Worm (Caenorhabditis elegans) whole organism, L4 larva: ENCODE measurements around the gene ndx-9.

ENCODE experiments used
- F37D6.2 ChIP-seq: sonication (generic microtip); optimal IDR thresholded peaks from 2 replicates; lab custom pipeline; 2016; ENCODE audit warnings: mild to moderate bottlenecking, missing genetic modification characterization, missing compliant biosample characterization
- F49E8.2 ChIP-seq: sonication (generic microtip); optimal IDR thresholded peaks from 2 replicates; lab custom pipeline; 2016; ENCODE audit warnings: missing compliant biosample characterization, mild to moderate bottlenecking, missing genetic modification characterization, borderline replicate concordance
- Y5F2A.4 ChIP-seq: fragments of 200-800 bp; sonication (Bioruptor generic); optimal IDR thresholded peaks from 2 replicates; lab custom pipeline; 2018; ENCODE audit warnings: mild to moderate bottlenecking, missing genetic modification characterization, missing compliant biosample characterization
- ZK546.5 ChIP-seq, 2 experiments: sonication (generic microtip); optimal IDR thresholded peaks; 2 replicates each; lab custom pipeline; 2017; ENCODE audit warnings: missing biosample characterization in 2 of 2, missing genetic modification characterization in 2 of 2
- aha-1 ChIP-seq: fragments of 150-350 bp; peaks from one replicate; lab custom pipeline; 2014; ENCODE audit warnings: missing biosample characterization, missing genetic modification characterization
- aly-2 ChIP-seq: sonication (generic microtip); optimal IDR thresholded peaks from 2 replicates; lab custom pipeline; 2018; ENCODE audit warnings: missing biosample characterization, missing genetic modification characterization
- ama-1 ChIP-seq: fragments of 150-350 bp; optimal IDR thresholded peaks from 2 replicates; lab custom pipeline; 2014; ENCODE audit warnings: inconsistent platforms, mixed read lengths
- arid-1 ChIP-seq: fragments of 200-800 bp; sonication (Bioruptor generic); conservative IDR thresholded peaks from 2 replicates; pipeline ENCODE4 v1.3.6; 2022; ENCODE audit warnings: missing genetic modification reagents, missing genetic modification characterization, missing compliant biosample characterization
- attf-4 ChIP-seq: sonication (generic microtip); optimal IDR thresholded peaks from 3 replicates; lab custom pipeline; 2017; ENCODE audit warnings: missing biosample characterization, missing genetic modification characterization
- ceh-44 ChIP-seq: fragments of 200-800 bp; sonication (Bioruptor generic); IDR thresholded peaks from 2 replicates; pipeline ENCODE4 v1.3.6; 2022; ENCODE audit warnings: missing genetic modification reagents, missing genetic modification characterization, missing compliant biosample characterization
- ceh-62 ChIP-seq: sonication (generic microtip); optimal IDR thresholded peaks from 2 replicates; lab custom pipeline; 2017; ENCODE audit warnings: missing biosample characterization, missing genetic modification characterization
- ctbp-1 ChIP-seq: fragments of 200-800 bp; sonication (Bioruptor generic); IDR thresholded peaks from 2 replicates; pipeline ENCODE4 v1.3.6; 2022; ENCODE audit warnings: missing genetic modification reagents, missing genetic modification characterization, missing compliant biosample characterization
- daf-16 ChIP-seq, 3 experiments: sonication (generic microtip); optimal IDR thresholded peaks; 2 replicates each; lab custom pipeline; 2016 to 2017; ENCODE audit warnings: missing genetic modification characterization in 3 of 3, missing genetic modification reagents in 3 of 3, mild to moderate bottlenecking in 2 of 3, missing compliant biosample characterization in 2 of 3, missing biosample characterization in 1 of 3, moderate library complexity in 1 of 3
- dmd-6 ChIP-seq: fragments of 200-800 bp; sonication (Bioruptor generic); IDR thresholded peaks from 2 replicates; pipeline ENCODE4 v1.3.6; 2022; ENCODE audit warnings: missing genetic modification reagents, missing genetic modification characterization, missing compliant biosample characterization
- dpl-1 ChIP-seq: fragments of 150-350 bp; optimal IDR thresholded peaks from 2 replicates; lab custom pipeline; 2014; ENCODE audit warnings: missing biosample characterization, missing genetic modification reagents, missing genetic modification characterization
- duxl-1 ChIP-seq: sonication (generic microtip); optimal IDR thresholded peaks from 2 replicates; lab custom pipeline; 2016; ENCODE audit warnings: mild to moderate bottlenecking, missing genetic modification characterization, moderate library complexity, missing compliant biosample characterization; ENCODE audit not compliant: poor library complexity
- egl-27 ChIP-seq: sonication (generic microtip); optimal IDR thresholded peaks from 3 replicates; lab custom pipeline; 2017; ENCODE audit warnings: missing biosample characterization, missing genetic modification reagents, missing genetic modification characterization
- fkh-10 ChIP-seq: fragments of 150-350 bp; optimal IDR thresholded peaks from 2 replicates; lab custom pipeline; 2014; ENCODE audit warnings: missing biosample characterization, missing genetic modification reagents, missing genetic modification characterization
- fos-1 ChIP-seq: fragments of 150-350 bp; optimal IDR thresholded peaks from 2 replicates; lab custom pipeline; 2014; ENCODE audit warnings: missing biosample characterization, missing genetic modification characterization
- hlh-30 ChIP-seq: sonication (generic microtip); optimal IDR thresholded peaks from 2 replicates; lab custom pipeline; 2017; ENCODE audit warnings: antibody characterized with exemption, mild to moderate bottlenecking, missing genetic modification characterization, missing compliant biosample characterization; ENCODE audit not compliant: insufficient read depth
- jun-1 ChIP-seq: fragments of 150-350 bp; optimal IDR thresholded peaks from 2 replicates; lab custom pipeline; 2014; ENCODE audit warnings: missing biosample characterization, missing genetic modification reagents, missing genetic modification characterization
- lin-1 ChIP-seq: fragments of 200-800 bp; sonication (Bioruptor generic); IDR thresholded peaks from 2 replicates; pipeline ENCODE4 v1.3.6; 2022; ENCODE audit warnings: missing genetic modification reagents, missing genetic modification characterization, missing compliant biosample characterization
- lin-15B ChIP-seq: fragments of 150-350 bp; sonication (generic microtip); optimal IDR thresholded peaks from 3 replicates; lab custom pipeline; 2014; ENCODE audit warnings: missing biosample characterization, missing genetic modification characterization
- lin-38 ChIP-seq: fragments of 200-800 bp; sonication (Bioruptor generic); IDR thresholded peaks from 2 replicates; pipeline ENCODE4 v1.3.6; 2022; ENCODE audit warnings: missing genetic modification reagents, missing genetic modification characterization, missing compliant biosample characterization
- mdl-1 ChIP-seq, 2 experiments: fragments of 150-350 bp in 1 of 2; sonication (generic microtip) in 1 of 2; optimal IDR thresholded peaks; 2 replicates each; lab custom pipeline; 2014 to 2017; ENCODE audit warnings: missing biosample characterization in 2 of 2, missing genetic modification characterization in 2 of 2
- mdt-29 ChIP-seq: fragments of 200-800 bp; sonication (Bioruptor generic); IDR thresholded peaks from 2 replicates; pipeline ENCODE4 v1.3.6; 2022; ENCODE audit warnings: missing genetic modification reagents, missing genetic modification characterization, missing compliant biosample characterization
- mep-1 ChIP-seq: fragments of 150-350 bp; sonication (generic microtip); optimal IDR thresholded peaks from 3 replicates; lab custom pipeline; 2014; ENCODE audit warnings: missing biosample characterization, missing genetic modification characterization
- mes-2 ChIP-seq: sonication (generic microtip); optimal IDR thresholded peaks from 2 replicates; lab custom pipeline; 2016; ENCODE audit warnings: missing genotype, mild to moderate bottlenecking, missing genetic modification characterization, missing compliant biosample characterization; ENCODE audit not compliant: poor library complexity, severe bottlenecking
- nhr-28 ChIP-seq: fragments of 150-350 bp; optimal IDR thresholded peaks from 2 replicates; lab custom pipeline; 2014; ENCODE audit warnings: missing biosample characterization, missing genetic modification characterization
- nhr-48 ChIP-seq: sonication (generic microtip); optimal IDR thresholded peaks from 2 replicates; lab custom pipeline; 2016; ENCODE audit warnings: mild to moderate bottlenecking, missing genetic modification characterization, missing compliant biosample characterization
- nhr-6 ChIP-seq: fragments of 150-350 bp; optimal IDR thresholded peaks from 2 replicates; lab custom pipeline; 2014; ENCODE audit warnings: missing biosample characterization, missing genetic modification characterization
- nhr-76 ChIP-seq: fragments of 150-350 bp; optimal IDR thresholded peaks from 2 replicates; lab custom pipeline; 2014; ENCODE audit warnings: missing biosample characterization, missing genetic modification characterization
- nhr-77 ChIP-seq: fragments of 150-350 bp; optimal IDR thresholded peaks from 2 replicates; lab custom pipeline; 2014; ENCODE audit warnings: missing biosample characterization, missing genetic modification characterization
- pha-4 ChIP-seq, 2 experiments: fragments of 150-350 bp in 1 of 2; fragments of 200-800 bp in 1 of 2; sonication (Bioruptor generic) in 1 of 2; IDR thresholded peaks in 1 of 2; optimal IDR thresholded peaks in 1 of 2; 2 replicates each; pipeline versions ENCODE4 v1.3.6 to Lab custom; 2014 to 2022; ENCODE audit warnings: missing genetic modification characterization in 2 of 2, missing genetic modification reagents in 2 of 2, missing biosample characterization in 1 of 2, missing compliant biosample characterization in 1 of 2
- set-16 ChIP-seq: fragments of 200-800 bp; sonication (Bioruptor generic); IDR thresholded peaks from 2 replicates; pipeline ENCODE4 v1.3.6; 2022; ENCODE audit warnings: missing genetic modification reagents, missing genetic modification characterization, missing compliant biosample characterization
- skn-1 ChIP-seq: fragments of 150-350 bp; optimal IDR thresholded peaks from 2 replicates; lab custom pipeline; 2014; ENCODE audit warnings: missing biosample characterization, missing genetic modification characterization
- spr-1 ChIP-seq: sonication (generic microtip); optimal IDR thresholded peaks from 2 replicates; lab custom pipeline; 2016; ENCODE audit warnings: mild to moderate bottlenecking, missing genetic modification characterization, missing compliant biosample characterization
- spr-3 ChIP-seq: fragments of 200-800 bp; sonication (Bioruptor generic); optimal IDR thresholded peaks from 2 replicates; lab custom pipeline; 2018; ENCODE audit warnings: mild to moderate bottlenecking, missing genetic modification characterization, missing compliant biosample characterization
- unc-62 ChIP-seq, 3 experiments: fragments of 150-350 bp in 1 of 3; sonication (generic microtip); optimal IDR thresholded peaks in 2 of 3; peaks in 1 of 3; 1 replicate in 1 of 3; 2 replicates in 2 of 3; lab custom pipeline; 2014 to 2017; ENCODE audit warnings: missing biosample characterization in 3 of 3, missing genetic modification characterization in 3 of 3, missing genetic modification reagents in 3 of 3, missing genotype in 1 of 3
- zfp-3 ChIP-seq: fragments of 200-800 bp; sonication (Bioruptor generic); conservative IDR thresholded peaks from 2 replicates; pipeline ENCODE4 v1.3.6; 2022; ENCODE audit warnings: missing genetic modification reagents, missing genetic modification characterization, missing compliant biosample characterization
- zip-11 ChIP-seq: fragments of 200-800 bp; sonication (Bioruptor generic); IDR thresholded peaks from 2 replicates; pipeline ENCODE4 v1.3.6; 2022; ENCODE audit warnings: missing genetic modification characterization, missing compliant biosample characterization
- ztf-7 ChIP-seq: fragments of 150-350 bp; optimal IDR thresholded peaks from 2 replicates; lab custom pipeline; 2014; ENCODE audit warnings: missing biosample characterization, missing genetic modification characterization

ndx-9 gene

ce11 chrIV:11030893-11031292 is 19.1 kb upstream of the ndx-9 start, which contains the start of gene hrg-4:
hrg-4 (minus strand) TSS chrIV:11030993.
- TF ChIP-seq mdt-29 (no peak), unc-62 (GFP tag; optimal IDR thresholded peaks at IDR 0.05 in 1 of 2; lab: Kevin White, UChicago) (peak in 1 of 2 experiments; percentile 75), unc-62 (tag; optimal IDR thresholded peaks at IDR 0.05; lab: Kevin White, UChicago) (no peak), nhr-28 (tag; lab: Kevin White, UChicago) (no peak), hlh-30 (tag; lab: Kevin White, UChicago) (peak; percentile 26)

DNA sequence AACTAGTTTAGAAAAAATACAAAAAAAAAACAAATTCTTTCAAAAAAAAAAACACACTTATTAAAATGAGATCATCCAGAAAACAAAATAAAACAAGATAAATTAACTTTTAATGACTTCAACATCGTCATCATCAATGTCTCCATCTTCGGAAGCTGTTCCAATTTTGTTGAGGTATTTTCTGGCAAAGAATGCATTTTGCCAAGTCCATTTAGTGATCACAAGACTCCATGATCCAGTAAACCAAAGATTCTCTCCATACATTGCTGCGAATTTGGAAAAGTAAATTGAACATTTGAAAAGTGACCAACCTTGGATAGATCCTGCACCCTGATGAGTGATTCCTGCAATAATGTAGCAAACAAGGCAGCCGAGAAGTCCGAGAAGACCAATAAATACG is 18.3 kb upstream of the ndx-9 start:
- no peak for TF ChIP-seq nhr-76 (tag; lab: Kevin White, UChicago)
- TF ChIP-seq aha-1 (tag; lab: Kevin White, UChicago): peak; percentile 61
- peak in 1 of 2 experiments; percentile 52 for TF ChIP-seq unc-62 (GFP tag; optimal IDR thresholded peaks at IDR 0.05 in 1 of 2; lab: Kevin White, UChicago)
- TF ChIP-seq unc-62 (tag; optimal IDR thresholded peaks at IDR 0.05; lab: Kevin White, UChicago): no peak

- TF ChIP-seq daf-16 (GFP tag; optimal IDR thresholded peaks at IDR 0.05; lab: Kevin White, UChicago) (no peak), daf-16 (tag; optimal IDR thresholded peaks at IDR 0.05; lab: Kevin White, UChicago) (peak; percentile 49), mep-1 (tag; lab: Kevin White, UChicago) (no peak), ama-1 (no peak), zip-11 (no peak), mdl-1 (tag; optimal IDR thresholded peaks at IDR 0.05; lab: Kevin White, UChicago) (peak in 1 of 2 experiments; percentile 24), nhr-28 (tag; lab: Kevin White, UChicago) (peak; percentile 68), aly-2 (tag; lab: Kevin White, UChicago) (no peak), dmd-6 (GFP tag; lab: Robert Waterston, UW) (peak; percentile 65)
- TF ChIP-seq, all 104 proteins: peak for 4
Measured at ce11 chrIV:11029412-11029811, 17.6 kb upstream of the ndx-9 start, which contains the start of gene hrg-5. hrg-5 (minus strand) TSS chrIV:11029428.

- peak; percentile 66; the same call in 1 of the 2 replicates for TF ChIP-seq lin-1 (GFP tag; lab: Robert Waterston, UW)
- TF ChIP-seq nhr-6: peak; percentile 91
- TF ChIP-seq F49E8.2 (tag; lab: Kevin White, UChicago): no peak
- no peak for TF ChIP-seq attf-4
- no peak for TF ChIP-seq Y5F2A.4 (GFP tag; lab: Kevin White, UChicago)
- TF ChIP-seq F37D6.2 (tag; lab: Kevin White, UChicago): peak; percentile 46
- TF ChIP-seq nhr-76 (tag; lab: Kevin White, UChicago): no peak
- peak; percentile 32 for TF ChIP-seq ztf-7
- peak; percentile 72 for TF ChIP-seq nhr-48 (tag; lab: Kevin White, UChicago)
- no peak for TF ChIP-seq egl-27 (tag; lab: Kevin White, UChicago)
- TF ChIP-seq dpl-1 (GFP tag; lab: Kevin White, UChicago): peak; percentile 56
- TF ChIP-seq jun-1 (tag; lab: Kevin White, UChicago): peak; percentile 23
- TF ChIP-seq ceh-44: no peak
- no peak for TF ChIP-seq set-16 (GFP tag; lab: Robert Waterston, UW)
- TF ChIP-seq pha-4 (GFP tag; IDR thresholded peaks at IDR 0.05; lab: Robert Waterston, UW): peak; percentile 46; the same call in 1 of the 2 replicates
- TF ChIP-seq pha-4 (tag; optimal IDR thresholded peaks at IDR 0.05; lab: Kevin White, UChicago): peak; percentile 72
- no peak for TF ChIP-seq spr-3 (GFP tag; lab: Kevin White, UChicago)
- TF ChIP-seq dmd-6 (GFP tag; lab: Robert Waterston, UW): peak; percentile 88
- peak; percentile 69 for TF ChIP-seq spr-1 (tag; lab: Kevin White, UChicago)
- no peak for TF ChIP-seq fos-1 (tag; lab: Kevin White, UChicago)
- TF ChIP-seq aha-1 (tag; lab: Kevin White, UChicago): peak; percentile 98
- TF ChIP-seq ZK546.5 (tag; optimal IDR thresholded peaks at IDR 0.05; lab: Kevin White, UChicago): peak in 1 of 2 experiments; percentile 34
- no peak for TF ChIP-seq lin-15B (tag; lab: Kevin White, UChicago)
- no peak for TF ChIP-seq nhr-77
- TF ChIP-seq arid-1: 0 out of 2 replicates have a peak, but pooled peaks have one; percentile 32
- TF ChIP-seq mdl-1 (tag; optimal IDR thresholded peaks at IDR 0.05; lab: Kevin White, UChicago): peak in 1 of 2 experiments; percentile 74
- no peak for TF ChIP-seq ceh-62
- no peak for TF ChIP-seq zfp-3 (GFP tag; lab: Robert Waterston, UW)
- no peak for TF ChIP-seq ctbp-1 (GFP tag; lab: Robert Waterston, UW)
- TF ChIP-seq skn-1 (tag; lab: Kevin White, UChicago): no peak
- TF ChIP-seq mdt-29: 0 out of 2 replicates have a peak, but pooled peaks have one; percentile 16
- TF ChIP-seq fkh-10: peak; percentile 12
- TF ChIP-seq lin-38 (GFP tag; lab: Robert Waterston, UW): peak; percentile 52
- TF ChIP-seq mes-2 (tag; lab: Kevin White, UChicago): peak; percentile 76
- peak; percentile 20 for TF ChIP-seq duxl-1 (tag; lab: Kevin White, UChicago)
Measured at ce11 chrIV:11027560-11027959, 15.7 kb upstream of the ndx-9 start.
